Fruit fly (Drosophila melanogaster) whole organism: ENCODE results near the gene CG15412.

Source experiments
- CG8478 ChIP-seq: fragments of >200 bp; optimal IDR thresholded peaks from 2 replicates; lab custom pipeline; 2018; ENCODE audit warnings: inconsistent platforms
- psq ChIP-seq: fragments of >200 bp; optimal IDR thresholded peaks from 2 replicates; lab custom pipeline; 2017
- usp ChIP-seq: fragments of >200 bp; optimal IDR thresholded peaks from 2 replicates; lab custom pipeline; 2017; ENCODE audit warnings: missing biosample characterization, missing genetic modification characterization, mixed read lengths

DNA sequence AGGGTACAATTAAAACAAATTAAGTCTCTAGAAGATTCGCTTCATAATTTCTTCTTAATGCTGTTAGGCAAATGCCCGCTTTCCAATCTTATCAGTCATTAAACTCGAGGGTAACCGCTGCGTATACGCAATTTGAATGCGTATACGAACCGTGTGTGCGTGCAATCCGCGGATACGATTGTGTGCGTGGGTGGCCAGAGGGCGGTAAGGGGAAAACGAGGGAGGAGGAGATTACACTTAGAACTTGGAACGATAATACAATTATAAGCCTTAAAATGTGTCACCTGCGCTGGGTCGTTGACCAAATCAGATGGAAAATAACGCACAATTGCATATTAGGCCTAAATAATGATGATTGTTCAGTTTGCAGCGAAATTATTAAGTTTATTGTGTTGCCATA is 19.7 kb downstream of the CG15412 start:
- no peak for TF ChIP-seq CG8478 (lab: Kevin White, UChicago)
- no peak for TF ChIP-seq psq (lab: Kevin White, UChicago)
- no peak for TF ChIP-seq usp (GFP tag; lab: Kevin White, UChicago)
